Worm (Caenorhabditis elegans) whole organism, L4 larva: Measurements from ENCODE around the gene Y110A2AL.1.

Experiments used
- F37D6.2 ChIP-seq: sonication (generic microtip); optimal IDR thresholded peaks from 2 replicates; lab custom pipeline; 2016; ENCODE audit warnings: mild to moderate bottlenecking, missing genetic modification characterization, missing compliant biosample characterization
- F49E8.2 ChIP-seq: sonication (generic microtip); optimal IDR thresholded peaks from 2 replicates; lab custom pipeline; 2016; ENCODE audit warnings: missing compliant biosample characterization, mild to moderate bottlenecking, missing genetic modification characterization, borderline replicate concordance
- Y48G9A.11 ChIP-seq: fragments of 200-800 bp; sonication (Bioruptor generic); IDR thresholded peaks from 2 replicates; pipeline ENCODE4 v1.3.6; 2022; ENCODE audit warnings: missing genetic modification reagents, missing genetic modification characterization, missing compliant biosample characterization
- aha-1 ChIP-seq: fragments of 150-350 bp; peaks from one replicate; lab custom pipeline; 2014; ENCODE audit warnings: missing biosample characterization, missing genetic modification characterization
- arid-1 ChIP-seq: fragments of 200-800 bp; sonication (Bioruptor generic); conservative IDR thresholded peaks from 2 replicates; pipeline ENCODE4 v1.3.6; 2022; ENCODE audit warnings: missing genetic modification reagents, missing genetic modification characterization, missing compliant biosample characterization
- ces-1 ChIP-seq: fragments of 150-350 bp; sonication (generic microtip); optimal IDR thresholded peaks from 4 replicates; lab custom pipeline; 2014; ENCODE audit warnings: missing biosample characterization, missing genetic modification reagents, missing genetic modification characterization
- cey-2 ChIP-seq: sonication (generic microtip); optimal IDR thresholded peaks from 3 replicates; lab custom pipeline; 2017; ENCODE audit warnings: missing genetic modification characterization, mild to moderate bottlenecking, missing compliant biosample characterization, antibody characterized with exemption, borderline replicate concordance; ENCODE audit not compliant: insufficient read depth
- ctbp-1 ChIP-seq: fragments of 200-800 bp; sonication (Bioruptor generic); IDR thresholded peaks from 2 replicates; pipeline ENCODE4 v1.3.6; 2022; ENCODE audit warnings: missing genetic modification reagents, missing genetic modification characterization, missing compliant biosample characterization
- daf-12 ChIP-seq: fragments of 150-350 bp; optimal IDR thresholded peaks from 2 replicates; lab custom pipeline; 2014; ENCODE audit warnings: missing biosample characterization, missing genetic modification reagents, missing genetic modification characterization
- dmd-8 ChIP-seq: fragments of 200-800 bp; sonication (Bioruptor generic); IDR thresholded peaks from 2 replicates; pipeline ENCODE4 v1.3.6; 2022; ENCODE audit warnings: missing genetic modification characterization, missing compliant biosample characterization
- duxl-1 ChIP-seq: sonication (generic microtip); optimal IDR thresholded peaks from 2 replicates; lab custom pipeline; 2016; ENCODE audit warnings: mild to moderate bottlenecking, missing genetic modification characterization, moderate library complexity, missing compliant biosample characterization; ENCODE audit not compliant: poor library complexity
- dve-1 ChIP-seq: sonication (generic microtip); optimal IDR thresholded peaks from 2 replicates; lab custom pipeline; 2017; ENCODE audit warnings: antibody characterized with exemption, mild to moderate bottlenecking, missing genetic modification characterization, missing compliant biosample characterization; ENCODE audit not compliant: insufficient read depth
- egl-27 ChIP-seq: sonication (generic microtip); optimal IDR thresholded peaks from 3 replicates; lab custom pipeline; 2017; ENCODE audit warnings: missing biosample characterization, missing genetic modification reagents, missing genetic modification characterization
- fkh-10 ChIP-seq: fragments of 150-350 bp; optimal IDR thresholded peaks from 2 replicates; lab custom pipeline; 2014; ENCODE audit warnings: missing biosample characterization, missing genetic modification reagents, missing genetic modification characterization
- hif-1 ChIP-seq, 2 experiments: sonication (generic microtip); optimal IDR thresholded peaks; 2 replicates each; lab custom pipeline; 2016 to 2017; ENCODE audit warnings: missing compliant biosample characterization in 2 of 2, missing genetic modification characterization in 2 of 2, missing genetic modification reagents in 2 of 2, missing genotype in 2 of 2, mild to moderate bottlenecking in 1 of 2
- hlh-11 ChIP-seq: fragments of 200-800 bp; sonication (Bioruptor generic); optimal IDR thresholded peaks from 2 replicates; lab custom pipeline; 2018; ENCODE audit warnings: mild to moderate bottlenecking, missing genetic modification characterization, missing compliant biosample characterization
- hlh-30 ChIP-seq: sonication (generic microtip); optimal IDR thresholded peaks from 2 replicates; lab custom pipeline; 2017; ENCODE audit warnings: antibody characterized with exemption, mild to moderate bottlenecking, missing genetic modification characterization, missing compliant biosample characterization; ENCODE audit not compliant: insufficient read depth
- hmg-1.1 ChIP-seq: fragments of 200-800 bp; sonication (Bioruptor generic); IDR thresholded peaks from 2 replicates; pipeline ENCODE4 v1.3.6; 2022; ENCODE audit warnings: missing genetic modification reagents, missing genetic modification characterization, missing compliant biosample characterization
- jun-1 ChIP-seq: fragments of 150-350 bp; optimal IDR thresholded peaks from 2 replicates; lab custom pipeline; 2014; ENCODE audit warnings: missing biosample characterization, missing genetic modification reagents, missing genetic modification characterization
- lim-7 ChIP-seq: fragments of 200-800 bp; sonication (Bioruptor generic); IDR thresholded peaks from 2 replicates; pipeline ENCODE4 v1.3.6; 2022; ENCODE audit warnings: missing genetic modification characterization, missing compliant biosample characterization
- lin-13 ChIP-seq: fragments of 150-350 bp; optimal IDR thresholded peaks from 2 replicates; lab custom pipeline; 2014; ENCODE audit warnings: missing biosample characterization, missing genetic modification reagents, missing genetic modification characterization
- lin-15B ChIP-seq: fragments of 150-350 bp; sonication (generic microtip); optimal IDR thresholded peaks from 3 replicates; lab custom pipeline; 2014; ENCODE audit warnings: missing biosample characterization, missing genetic modification characterization
- lin-29 ChIP-seq: fragments of 200-800 bp; sonication (Bioruptor generic); IDR thresholded peaks from 2 replicates; pipeline ENCODE4 v1.3.6; 2022; ENCODE audit warnings: missing genetic modification reagents, missing genetic modification characterization, missing compliant biosample characterization
- lin-38 ChIP-seq: fragments of 200-800 bp; sonication (Bioruptor generic); IDR thresholded peaks from 2 replicates; pipeline ENCODE4 v1.3.6; 2022; ENCODE audit warnings: missing genetic modification reagents, missing genetic modification characterization, missing compliant biosample characterization
- lir-3 ChIP-seq: sonication (generic microtip); optimal IDR thresholded peaks from 2 replicates; lab custom pipeline; 2016; ENCODE audit warnings: mild to moderate bottlenecking, missing genetic modification characterization, missing compliant biosample characterization
- mdl-1 ChIP-seq, 2 experiments: fragments of 150-350 bp in 1 of 2; sonication (generic microtip) in 1 of 2; optimal IDR thresholded peaks; 2 replicates each; lab custom pipeline; 2014 to 2017; ENCODE audit warnings: missing biosample characterization in 2 of 2, missing genetic modification characterization in 2 of 2
- mdt-29 ChIP-seq: fragments of 200-800 bp; sonication (Bioruptor generic); IDR thresholded peaks from 2 replicates; pipeline ENCODE4 v1.3.6; 2022; ENCODE audit warnings: missing genetic modification reagents, missing genetic modification characterization, missing compliant biosample characterization
- mxl-2 ChIP-seq: fragments of 200-800 bp; sonication (Bioruptor generic); conservative IDR thresholded peaks from 2 replicates; pipeline ENCODE4 v1.3.6; 2022; ENCODE audit warnings: missing genetic modification reagents, missing genetic modification characterization, missing compliant biosample characterization
- nhr-28 ChIP-seq: fragments of 150-350 bp; optimal IDR thresholded peaks from 2 replicates; lab custom pipeline; 2014; ENCODE audit warnings: missing biosample characterization, missing genetic modification characterization
- nhr-76 ChIP-seq: fragments of 150-350 bp; optimal IDR thresholded peaks from 2 replicates; lab custom pipeline; 2014; ENCODE audit warnings: missing biosample characterization, missing genetic modification characterization
- nhr-77 ChIP-seq: fragments of 150-350 bp; optimal IDR thresholded peaks from 2 replicates; lab custom pipeline; 2014; ENCODE audit warnings: missing biosample characterization, missing genetic modification characterization
- pha-4 ChIP-seq, 2 experiments: fragments of 150-350 bp in 1 of 2; fragments of 200-800 bp in 1 of 2; sonication (Bioruptor generic) in 1 of 2; IDR thresholded peaks in 1 of 2; optimal IDR thresholded peaks in 1 of 2; 2 replicates each; pipeline versions ENCODE4 v1.3.6 to Lab custom; 2014 to 2022; ENCODE audit warnings: missing genetic modification characterization in 2 of 2, missing genetic modification reagents in 2 of 2, missing biosample characterization in 1 of 2, missing compliant biosample characterization in 1 of 2
- pqm-1 ChIP-seq: sonication (generic microtip); optimal IDR thresholded peaks from 2 replicates; lab custom pipeline; 2017; ENCODE audit warnings: missing biosample characterization, missing genetic modification characterization
- snpc-1.2 ChIP-seq: fragments of 200-800 bp; sonication (Bioruptor generic); IDR thresholded peaks from 2 replicates; pipeline ENCODE4 v1.3.6; 2022; ENCODE audit warnings: missing genetic modification reagents, missing genetic modification characterization, missing compliant biosample characterization
- snpc-4 ChIP-seq: fragments of 150-350 bp; optimal IDR thresholded peaks from 2 replicates; lab custom pipeline; 2014; ENCODE audit warnings: missing biosample characterization, missing genetic modification characterization
- spr-1 ChIP-seq: sonication (generic microtip); optimal IDR thresholded peaks from 2 replicates; lab custom pipeline; 2016; ENCODE audit warnings: mild to moderate bottlenecking, missing genetic modification characterization, missing compliant biosample characterization
- tra-1 ChIP-seq: fragments of 200-800 bp; sonication (Bioruptor generic); IDR thresholded peaks from 2 replicates; pipeline ENCODE4 v1.3.6; 2022; ENCODE audit warnings: missing genetic modification reagents, missing genetic modification characterization, missing compliant biosample characterization
- unc-62 ChIP-seq, 3 experiments: fragments of 150-350 bp in 1 of 3; sonication (generic microtip); optimal IDR thresholded peaks in 2 of 3; peaks in 1 of 3; 1 replicate in 1 of 3; 2 replicates in 2 of 3; lab custom pipeline; 2014 to 2017; ENCODE audit warnings: missing biosample characterization in 3 of 3, missing genetic modification characterization in 3 of 3, missing genetic modification reagents in 3 of 3, missing genotype in 1 of 3
- zag-1 ChIP-seq: fragments of 150-350 bp; optimal IDR thresholded peaks from 2 replicates; lab custom pipeline; 2014; ENCODE audit warnings: missing biosample characterization, missing genetic modification characterization
- zip-11 ChIP-seq: fragments of 200-800 bp; sonication (Bioruptor generic); IDR thresholded peaks from 2 replicates; pipeline ENCODE4 v1.3.6; 2022; ENCODE audit warnings: missing genetic modification characterization, missing compliant biosample characterization
- zip-2 ChIP-seq: fragments of 150-350 bp; optimal IDR thresholded peaks from 2 replicates; lab custom pipeline; 2014; ENCODE audit warnings: missing biosample characterization, missing genetic modification characterization

Y110A2AL.1 gene

ce11 chrII:2857559-2857958 lies 17.3 kb upstream of the Y110A2AL.1 start (continued):
- TF ChIP-seq snpc-4 (no peak), zag-1 (tag; lab: Kevin White, UChicago) (no peak), unc-62 (GFP tag; optimal IDR thresholded peaks at IDR 0.05 in 1 of 2; lab: Kevin White, UChicago) (no peak), unc-62 (tag; optimal IDR thresholded peaks at IDR 0.05; lab: Kevin White, UChicago) (no peak), tra-1 (GFP tag; lab: Robert Waterston, UW) (no peak), hlh-11 (peak; percentile 40), duxl-1 (tag; lab: Kevin White, UChicago) (no peak), nhr-28 (peak; percentile 98), F49E8.2 (tag; lab: Kevin White, UChicago) (no peak), aha-1 (tag; lab: Kevin White, UChicago) (peak; percentile 28), jun-1 (no peak), hmg-1.1 (no peak), ctbp-1 (GFP tag; lab: Robert Waterston, UW) (no peak), ces-1 (GFP tag; lab: Kevin White, UChicago) (no peak), lin-15B (no peak), zip-11 (GFP tag; lab: Robert Waterston, UW) (no peak)

ce11 chrII:2858851-2859250 lies 16.1 kb upstream of the Y110A2AL.1 start:
- no peak for TF ChIP-seq fkh-10 (GFP tag; lab: Kevin White, UChicago)
- no peak for TF ChIP-seq pha-4 (GFP tag; IDR thresholded peaks at IDR 0.05; lab: Robert Waterston, UW)
- no peak for TF ChIP-seq pha-4 (tag; optimal IDR thresholded peaks at IDR 0.05; lab: Kevin White, UChicago)
- TF ChIP-seq zip-2 = no peak
- TF ChIP-seq dmd-8 (GFP tag; lab: Robert Waterston, UW) = no peak
- TF ChIP-seq hlh-30 = peak; percentile 17
- no peak for TF ChIP-seq spr-1 (tag; lab: Kevin White, UChicago)
- TF ChIP-seq cey-2 (tag; lab: Kevin White, UChicago) = no peak
- TF ChIP-seq nhr-28 = peak; percentile 57
- TF ChIP-seq zip-11 (GFP tag; lab: Robert Waterston, UW) = no peak
- no peak for TF ChIP-seq snpc-4
- no peak for TF ChIP-seq arid-1 (GFP tag; lab: Robert Waterston, UW)
- no peak for TF ChIP-seq nhr-76 (tag; lab: Kevin White, UChicago)
- no peak for TF ChIP-seq hif-1 (tag; optimal IDR thresholded peaks at IDR 0.05; lab: Kevin White, UChicago)

ce11 chrII:2859315-2859714 lies 15.6 kb upstream of the Y110A2AL.1 start:
- TF ChIP-seq zip-2 (no peak), F49E8.2 (tag; lab: Kevin White, UChicago) (no peak)

- TF ChIP-seq mdt-29 = peak; percentile 25; the same call in 1 of the 2 replicates
- TF ChIP-seq snpc-4 = no peak
- TF ChIP-seq nhr-28 = peak; percentile 29
- no peak for TF ChIP-seq dve-1 (tag; lab: Kevin White, UChicago)
- no peak for TF ChIP-seq lin-29 (GFP tag; lab: Robert Waterston, UW)
- no peak for TF ChIP-seq Y48G9A.11 (GFP tag; lab: Robert Waterston, UW)
- no peak for TF ChIP-seq F37D6.2 (tag; lab: Kevin White, UChicago)
- TF ChIP-seq mxl-2 (GFP tag; lab: Robert Waterston, UW) = no peak
- peak; percentile 1 for TF ChIP-seq hlh-11
- no peak for TF ChIP-seq lir-3 (tag; lab: Kevin White, UChicago)
- peak; percentile 66 for TF ChIP-seq lin-38 (GFP tag; lab: Robert Waterston, UW)
- TF ChIP-seq mdl-1 (tag; optimal IDR thresholded peaks at IDR 0.05; lab: Kevin White, UChicago) = no peak
- no peak for TF ChIP-seq nhr-77 (tag; lab: Kevin White, UChicago)
- no peak for TF ChIP-seq daf-12
- peak; percentile 65; the same call in 1 of the 2 replicates for TF ChIP-seq pha-4 (GFP tag; IDR thresholded peaks at IDR 0.05; lab: Robert Waterston, UW)
- TF ChIP-seq pha-4 (tag; optimal IDR thresholded peaks at IDR 0.05; lab: Kevin White, UChicago) = no peak
- TF ChIP-seq lim-7 = peak; percentile 83
- TF ChIP-seq pqm-1 = no peak
- TF ChIP-seq egl-27 = no peak
- 0 out of 2 replicates have a peak, but pooled peaks have one; percentile 40 for TF ChIP-seq tra-1 (GFP tag; lab: Robert Waterston, UW)
- TF ChIP-seq duxl-1 (tag; lab: Kevin White, UChicago) = no peak
- no peak for TF ChIP-seq lin-13
- no peak for TF ChIP-seq zip-2
- TF ChIP-seq snpc-1.2 (GFP tag; lab: Robert Waterston, UW) = no peak
- no peak for TF ChIP-seq jun-1
These were observed 14.8 kb upstream of the Y110A2AL.1 start for ce11 chrII:2859873-2860821.
